Fruit fly (Drosophila melanogaster): ENCODE results near the gene RpL10Aa.

The RpL10Aa gene

dm6 chr3R:15037066-15037465, at the start of gene RpL10Aa:
Gene RpL10Aa (plus strand): TSS chr3R:15037366.
- TF ChIP-seq noc (tag; optimal IDR thresholded peaks at IDR 0.05): no peak

DNA sequence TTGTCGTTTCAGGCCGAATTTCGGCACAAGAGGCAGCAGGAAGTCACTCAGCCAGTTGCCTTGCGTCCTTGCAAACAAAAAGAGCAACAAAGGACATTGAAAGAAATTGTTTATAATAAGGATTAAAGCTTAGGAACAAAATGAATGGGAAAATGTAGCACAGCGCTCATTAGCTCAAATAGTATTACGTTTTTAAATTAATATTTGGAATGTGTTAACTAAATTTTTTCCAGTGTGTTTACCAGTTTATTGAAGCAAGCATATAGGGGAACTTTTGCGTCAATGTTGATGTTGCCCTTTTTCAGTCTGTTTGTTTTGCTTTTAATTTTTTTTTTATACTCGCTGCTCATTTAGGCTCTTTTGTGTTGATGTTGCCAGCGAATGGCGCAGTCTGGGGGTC, 47.1 kb upstream of the RpL10Aa start:
- no peak for TF ChIP-seq noc (tag; optimal IDR thresholded peaks at IDR 0.05)

DNA sequence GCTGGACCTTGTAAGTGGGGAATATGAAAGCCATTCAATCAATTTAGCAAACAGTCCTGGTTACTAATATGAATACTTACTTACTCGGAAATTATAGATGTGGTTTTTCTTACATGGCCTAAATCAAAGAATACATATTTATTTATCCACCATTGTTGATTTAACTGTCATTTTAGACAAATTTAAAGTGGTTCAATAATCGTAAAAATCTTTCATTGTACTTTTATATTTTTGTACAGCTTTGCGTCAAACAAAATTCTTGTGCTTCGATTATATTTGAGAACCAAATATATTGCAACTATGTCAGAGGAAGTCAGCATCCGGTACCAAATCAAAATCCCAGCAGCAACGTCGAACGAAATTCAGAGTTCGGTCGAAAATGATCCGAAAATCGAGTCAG, 22.7 kb upstream of the RpL10Aa start, which contains the start of gene CG14861:
TSS of gene CG14861 (plus strand) at position 301 of the 400 bp plus-strand sequence.
- TF ChIP-seq noc (tag; optimal IDR thresholded peaks at IDR 0.05): no peak

DNA sequence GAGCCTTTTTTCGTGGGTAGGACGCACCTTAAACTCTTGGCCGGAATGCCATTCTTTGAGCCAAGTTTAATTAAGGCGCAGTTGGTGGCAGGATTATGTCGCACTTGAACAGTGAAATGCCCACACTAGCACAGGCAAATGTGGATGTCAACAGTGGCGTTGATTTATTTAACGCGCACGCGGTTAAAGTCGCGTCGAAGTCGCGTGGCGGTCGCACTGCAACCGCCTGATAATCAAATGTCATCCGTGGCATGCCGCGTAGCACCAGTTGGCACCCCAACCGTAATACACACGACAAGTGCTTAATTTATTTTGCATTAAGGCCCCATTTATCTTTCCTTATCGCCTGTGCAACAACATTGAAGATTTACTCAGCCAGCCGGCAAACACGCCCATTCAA, 13.0 kb upstream of the RpL10Aa start:
- TF ChIP-seq noc (tag; optimal IDR thresholded peaks at IDR 0.05): no peak

DNA sequence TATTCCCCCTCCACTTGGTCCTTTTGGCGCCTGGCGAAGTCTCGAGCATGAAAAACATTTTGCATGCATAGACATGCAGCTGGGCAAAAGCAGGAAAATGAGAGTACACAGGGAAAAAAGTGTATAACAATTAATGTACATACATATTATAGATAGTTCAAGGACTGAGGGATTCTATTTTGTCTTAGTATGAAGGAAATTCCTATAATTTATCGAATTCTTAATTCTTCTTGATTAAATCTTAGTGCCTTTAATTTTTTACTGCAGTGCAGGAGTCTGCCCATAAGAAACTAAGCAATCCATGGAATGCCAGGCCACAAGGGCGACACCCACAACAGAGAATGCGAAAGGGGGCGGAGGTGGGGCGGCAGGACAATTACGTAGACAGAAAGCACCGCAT, 5.5 kb upstream of the RpL10Aa start:
- TF ChIP-seq noc (tag; optimal IDR thresholded peaks at IDR 0.05): no peak

dm6 chr3R:15057214-15057613, 20.0 kb downstream of the RpL10Aa start:
- TF ChIP-seq noc (tag; optimal IDR thresholded peaks at IDR 0.05): no peak

dm6 chr3R:15076963-15077362, 39.8 kb downstream of the RpL10Aa start, which contains the start of gene dpr9:
Gene dpr9 (minus strand): TSS chr3R:15077206.
- TF ChIP-seq noc (tag; optimal IDR thresholded peaks at IDR 0.05): no peak

- no peak for TF ChIP-seq noc (tag; optimal IDR thresholded peaks at IDR 0.05)
These were observed 42.0 kb downstream of the RpL10Aa start, which contains the start of gene CG6974 for dm6 chr3R:15079185-15079584. Gene CG6974 (minus strand): TSS chr3R:15079285.

DNA sequence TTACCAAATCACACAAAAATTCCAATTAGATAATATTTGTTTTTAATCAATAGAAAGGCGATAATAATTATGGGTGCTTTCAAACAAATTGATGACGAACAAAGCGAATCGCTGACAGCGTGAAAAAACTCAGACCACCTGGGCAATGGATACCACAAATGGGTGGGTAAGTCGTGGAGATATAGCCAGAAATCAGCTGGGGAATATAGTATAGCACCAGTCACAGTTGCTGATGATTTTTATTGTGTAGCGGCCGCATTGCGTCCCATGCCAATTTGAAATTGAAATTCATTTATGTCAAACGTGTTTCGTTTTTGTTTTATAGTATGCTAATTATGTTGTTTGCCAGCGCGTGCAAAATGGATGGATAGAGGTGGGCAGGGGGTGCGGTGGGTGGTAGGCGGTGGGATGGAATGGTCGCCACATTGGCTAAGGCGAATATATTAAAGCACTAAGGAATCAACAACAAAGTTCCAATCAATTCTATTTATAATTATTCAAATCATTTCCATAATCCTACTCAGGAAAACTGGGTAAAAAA, 46.6 kb downstream of the RpL10Aa start:
- TF ChIP-seq noc (tag; optimal IDR thresholded peaks at IDR 0.05): no peak

DNA sequence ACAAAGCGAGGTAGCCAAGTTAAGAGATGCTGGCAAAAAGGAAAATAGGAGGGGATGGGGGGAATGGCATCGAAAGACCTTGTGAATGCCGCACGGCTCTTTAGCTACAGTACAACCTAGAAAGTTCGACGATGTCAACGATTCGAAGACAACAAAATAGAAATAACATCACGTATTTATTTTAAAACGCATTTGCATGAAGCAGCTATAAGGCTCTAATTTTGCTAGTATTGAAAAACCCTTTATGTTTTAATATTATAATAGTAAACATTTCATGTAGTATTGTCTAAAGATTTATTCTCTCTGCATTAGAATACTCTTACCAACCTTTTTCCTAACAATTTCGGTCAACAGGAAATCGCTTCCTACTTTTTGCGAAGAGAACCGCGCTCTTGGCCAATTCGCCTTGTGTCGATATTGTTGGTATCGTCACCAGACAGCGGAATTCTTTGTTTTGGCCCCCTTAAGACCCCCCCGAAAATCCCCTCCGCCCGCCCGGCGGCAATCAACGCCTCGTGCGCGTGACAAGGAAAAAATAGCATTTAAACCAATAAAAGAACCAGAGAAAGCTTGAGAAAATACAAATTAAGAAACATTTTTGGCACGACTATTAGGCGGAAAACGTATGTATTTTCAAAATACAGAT, 47.4 kb downstream of the RpL10Aa start:
- TF ChIP-seq noc (tag; optimal IDR thresholded peaks at IDR 0.05): no peak

dm6 chr3R:15087043-15087442, 49.9 kb downstream of the RpL10Aa start:
- TF ChIP-seq noc (tag; optimal IDR thresholded peaks at IDR 0.05): no peak

Measured in whole organism, larva.